Worm (Caenorhabditis elegans) whole organism, L3 larva: ENCODE measurements around the gene K09D9.9.

Experiments
- ZK546.5 ChIP-seq: sonication (generic microtip); optimal IDR thresholded peaks from 2 replicates; lab custom pipeline; 2017; ENCODE audit warnings: missing biosample characterization, missing genetic modification characterization
- aly-2 ChIP-seq: fragments of 150-350 bp; optimal IDR thresholded peaks from 2 replicates; lab custom pipeline; 2014; ENCODE audit warnings: missing biosample characterization, missing genetic modification characterization
- ceh-16 ChIP-seq: sonication (generic microtip); optimal IDR thresholded peaks from 2 replicates; lab custom pipeline; 2017; ENCODE audit warnings: missing biosample characterization, missing genetic modification characterization
- ceh-28 ChIP-seq: fragments of 150-350 bp; optimal IDR thresholded peaks from 2 replicates; lab custom pipeline; 2014; ENCODE audit warnings: missing biosample characterization, missing genetic modification reagents, missing genetic modification characterization
- ceh-9 ChIP-seq: sonication (generic microtip); optimal IDR thresholded peaks from 2 replicates; lab custom pipeline; 2018; ENCODE audit warnings: missing biosample characterization, missing genetic modification characterization
- daf-12 ChIP-seq: fragments of 150-350 bp; optimal IDR thresholded peaks from 2 replicates; lab custom pipeline; 2014; ENCODE audit warnings: missing biosample characterization, missing genetic modification reagents, missing genetic modification characterization
- egl-27 ChIP-seq: sonication (generic microtip); optimal IDR thresholded peaks from 4 replicates; lab custom pipeline; 2017; ENCODE audit warnings: missing biosample characterization, missing genetic modification reagents, missing genetic modification characterization
- egl-5 ChIP-seq: fragments of 150-350 bp; optimal IDR thresholded peaks from 2 replicates; lab custom pipeline; 2017; ENCODE audit warnings: missing biosample characterization, missing genetic modification reagents, missing genetic modification characterization, inconsistent platforms
- elt-2 ChIP-seq: sonication (generic microtip); optimal IDR thresholded peaks from 2 replicates; lab custom pipeline; 2016; ENCODE audit warnings: missing genetic modification reagents, mild to moderate bottlenecking, missing genetic modification characterization, missing compliant biosample characterization
- elt-3 ChIP-seq, 3 experiments: fragments of 150-350 bp in 1 of 3; sonication (generic microtip) in 2 of 3; optimal IDR thresholded peaks; 2 replicates in 2 of 3; 4 replicates in 1 of 3; lab custom pipeline; 2014 to 2017; ENCODE audit warnings: missing biosample characterization in 3 of 3, missing genetic modification characterization in 3 of 3
- eor-1 ChIP-seq, 2 experiments: fragments of 150-350 bp; optimal IDR thresholded peaks; 2 replicates each; lab custom pipeline; 2014 to 2018; ENCODE audit warnings: missing biosample characterization in 2 of 2, missing genetic modification characterization in 2 of 2
- fos-1 ChIP-seq: fragments of 150-350 bp; optimal IDR thresholded peaks from 2 replicates; lab custom pipeline; 2014; ENCODE audit warnings: missing biosample characterization, missing genetic modification characterization
- hmg-11 ChIP-seq: sonication (generic microtip); optimal IDR thresholded peaks from 2 replicates; lab custom pipeline; 2016; ENCODE audit warnings: missing genetic modification characterization, missing compliant biosample characterization
- jun-1 ChIP-seq: fragments of 150-350 bp; optimal IDR thresholded peaks from 2 replicates; lab custom pipeline; 2014; ENCODE audit warnings: missing biosample characterization, missing genetic modification reagents, missing genetic modification characterization
- lin-15B ChIP-seq: fragments of 150-350 bp; optimal IDR thresholded peaks from 2 replicates; lab custom pipeline; 2014; ENCODE audit warnings: missing biosample characterization, missing genetic modification characterization
- lin-39 ChIP-seq: fragments of 150-350 bp; optimal IDR thresholded peaks from 2 replicates; lab custom pipeline; 2018; ENCODE audit warnings: missing biosample characterization, missing genetic modification reagents, missing genetic modification characterization
- lsy-12 ChIP-seq: sonication (generic microtip); optimal IDR thresholded peaks from 2 replicates; lab custom pipeline; 2016; ENCODE audit warnings: mild to moderate bottlenecking, missing genetic modification characterization, missing compliant biosample characterization
- mdl-1 ChIP-seq: fragments of 150-350 bp; optimal IDR thresholded peaks from 2 replicates; lab custom pipeline; 2014; ENCODE audit warnings: missing biosample characterization, missing genetic modification characterization
- mml-1 ChIP-seq: fragments of 150-350 bp; sonication (generic microtip); optimal IDR thresholded peaks from 3 replicates; lab custom pipeline; 2014; ENCODE audit warnings: missing biosample characterization, missing genetic modification characterization
- nfya-1 ChIP-seq: sonication (generic microtip); optimal IDR thresholded peaks from 2 replicates; lab custom pipeline; 2017; ENCODE audit warnings: missing genetic modification characterization, mild to moderate bottlenecking, missing compliant biosample characterization, antibody characterized with exemption, moderate library complexity; ENCODE audit not compliant: insufficient read depth
- nhr-11 ChIP-seq: fragments of 150-350 bp; optimal IDR thresholded peaks from 2 replicates; lab custom pipeline; 2014; ENCODE audit warnings: missing biosample characterization, missing genetic modification characterization
- nhr-12 ChIP-seq: fragments of 150-350 bp; optimal IDR thresholded peaks from 2 replicates; lab custom pipeline; 2014; ENCODE audit warnings: missing biosample characterization, missing genetic modification characterization
- nhr-23 ChIP-seq: fragments of 150-350 bp; optimal IDR thresholded peaks from 2 replicates; lab custom pipeline; 2014; ENCODE audit warnings: missing biosample characterization, missing genetic modification reagents, missing genetic modification characterization
- nhr-237 ChIP-seq: fragments of 150-350 bp; optimal IDR thresholded peaks from 2 replicates; lab custom pipeline; 2014; ENCODE audit warnings: missing biosample characterization, missing genetic modification characterization
- nhr-43 ChIP-seq: sonication (generic microtip); optimal IDR thresholded peaks from 2 replicates; lab custom pipeline; 2016; ENCODE audit warnings: mild to moderate bottlenecking, missing genetic modification characterization, missing compliant biosample characterization; ENCODE audit not compliant: poor library complexity, severe bottlenecking
- nhr-67 ChIP-seq: fragments of 150-350 bp; optimal IDR thresholded peaks from 2 replicates; lab custom pipeline; 2014; ENCODE audit warnings: missing biosample characterization, missing genetic modification characterization
- nhr-76 ChIP-seq: fragments of 150-350 bp; sonication (generic microtip); optimal IDR thresholded peaks from 5 replicates; lab custom pipeline; 2014; ENCODE audit warnings: missing biosample characterization, missing genetic modification characterization
- pqm-1 ChIP-seq: fragments of 150-350 bp; optimal IDR thresholded peaks from 2 replicates; lab custom pipeline; 2017; ENCODE audit warnings: missing biosample characterization, missing genetic modification characterization, inconsistent platforms
- sea-2 ChIP-seq: fragments of 150-350 bp; sonication (generic microtip); optimal IDR thresholded peaks from 4 replicates; lab custom pipeline; 2014; ENCODE audit warnings: missing biosample characterization, missing genetic modification reagents, missing genetic modification characterization
- skn-1 ChIP-seq: fragments of 150-350 bp; optimal IDR thresholded peaks from 2 replicates; lab custom pipeline; 2014; ENCODE audit warnings: missing biosample characterization, missing genetic modification characterization
- tbx-2 ChIP-seq: sonication (generic microtip); optimal IDR thresholded peaks from 2 replicates; lab custom pipeline; 2016; ENCODE audit warnings: mild to moderate bottlenecking, missing genetic modification characterization, missing compliant biosample characterization
- unc-39 ChIP-seq: sonication (generic microtip); optimal IDR thresholded peaks from 4 replicates; lab custom pipeline; 2017; ENCODE audit warnings: missing biosample characterization, missing genetic modification characterization
- zag-1 ChIP-seq: fragments of 150-350 bp; optimal IDR thresholded peaks from 2 replicates; lab custom pipeline; 2014; ENCODE audit warnings: missing biosample characterization, missing genetic modification characterization
- ztf-11 ChIP-seq: fragments of 150-350 bp; optimal IDR thresholded peaks from 2 replicates; lab custom pipeline; 2014; ENCODE audit warnings: missing biosample characterization, missing genetic modification characterization
- ztf-4 ChIP-seq: fragments of 150-350 bp; optimal IDR thresholded peaks from 2 replicates; lab custom pipeline; 2014; ENCODE audit warnings: missing biosample characterization, missing genetic modification characterization

K09D9.9 gene

ce11 chrV:3994048-3994447 is at the start of gene K09D9.9:
Gene K09D9.9 (minus strand): TSS chrV:3994148.
- TF ChIP-seq tbx-2 (tag; lab: Kevin White, UChicago) (no peak), lin-39 (no peak), lin-15B (tag; lab: Kevin White, UChicago) (no peak), pqm-1 (no peak), elt-2 (tag; lab: Kevin White, UChicago) (no peak), mdl-1 (tag; lab: Kevin White, UChicago) (no peak), hmg-11 (tag; lab: Kevin White, UChicago) (no peak), ZK546.5 (tag; lab: Kevin White, UChicago) (no peak), sea-2 (no peak), aly-2 (no peak), daf-12 (tag; lab: Kevin White, UChicago) (no peak), nhr-67 (tag; lab: Kevin White, UChicago) (no peak), ztf-4 (tag; lab: Kevin White, UChicago) (no peak), elt-3 (tag; optimal IDR thresholded peaks at IDR 0.05; lab: Kevin White, UChicago) (no peak), nhr-11 (no peak), ztf-11 (tag; lab: Kevin White, UChicago) (no peak), egl-27 (tag; lab: Kevin White, UChicago) (no peak), unc-39 (tag; lab: Kevin White, UChicago) (no peak)
- TF ChIP-seq, all 47 proteins: peak for 0

DNA sequence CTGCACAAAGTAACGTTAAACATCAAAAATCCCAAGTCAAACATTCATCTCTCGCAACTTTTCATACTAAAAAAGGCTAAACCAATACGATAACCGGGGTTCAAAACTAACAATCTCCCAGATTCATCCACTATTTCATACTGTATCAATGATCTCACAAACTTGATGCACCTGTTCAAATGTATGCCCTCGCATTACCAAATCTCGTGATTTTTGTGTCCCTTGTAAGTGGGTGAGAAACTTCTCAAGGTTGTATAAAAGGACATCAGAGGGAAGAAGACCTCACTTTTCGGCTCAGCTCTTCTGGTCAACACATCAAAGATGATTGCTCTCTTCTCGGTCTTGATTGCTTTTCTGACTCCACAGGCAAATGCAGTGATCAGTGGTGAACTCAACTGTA is 49.7 kb upstream of the K09D9.9 start, which contains the start of gene phat-3:
Gene phat-3 (plus strand): TSS at position 301 of the 400 bp plus-strand sequence.
- no peak for TF ChIP-seq nhr-12 (tag; lab: Kevin White, UChicago)
- no peak for TF ChIP-seq egl-27 (tag; lab: Kevin White, UChicago)
- no peak for TF ChIP-seq lsy-12 (tag; lab: Kevin White, UChicago)
- TF ChIP-seq nfya-1 (tag; lab: Kevin White, UChicago): no peak
- TF ChIP-seq fos-1: no peak
- no peak for TF ChIP-seq nhr-23 (tag; lab: Kevin White, UChicago)
- no peak for TF ChIP-seq lin-39
- no peak for TF ChIP-seq pqm-1
- TF ChIP-seq skn-1 (tag; lab: Kevin White, UChicago): no peak
- no peak for TF ChIP-seq sea-2
- TF ChIP-seq aly-2: no peak
- TF ChIP-seq tbx-2 (tag; lab: Kevin White, UChicago): no peak
- TF ChIP-seq ceh-16 (tag; lab: Kevin White, UChicago): no peak
- no peak for TF ChIP-seq ztf-11 (tag; lab: Kevin White, UChicago)
- no peak for TF ChIP-seq elt-2 (tag; lab: Kevin White, UChicago)
- TF ChIP-seq nhr-11: no peak
- TF ChIP-seq jun-1: no peak
- TF ChIP-seq nhr-67 (tag; lab: Kevin White, UChicago): no peak
- TF ChIP-seq nhr-237 (tag; lab: Kevin White, UChicago): no peak
- no peak for TF ChIP-seq mml-1

DNA sequence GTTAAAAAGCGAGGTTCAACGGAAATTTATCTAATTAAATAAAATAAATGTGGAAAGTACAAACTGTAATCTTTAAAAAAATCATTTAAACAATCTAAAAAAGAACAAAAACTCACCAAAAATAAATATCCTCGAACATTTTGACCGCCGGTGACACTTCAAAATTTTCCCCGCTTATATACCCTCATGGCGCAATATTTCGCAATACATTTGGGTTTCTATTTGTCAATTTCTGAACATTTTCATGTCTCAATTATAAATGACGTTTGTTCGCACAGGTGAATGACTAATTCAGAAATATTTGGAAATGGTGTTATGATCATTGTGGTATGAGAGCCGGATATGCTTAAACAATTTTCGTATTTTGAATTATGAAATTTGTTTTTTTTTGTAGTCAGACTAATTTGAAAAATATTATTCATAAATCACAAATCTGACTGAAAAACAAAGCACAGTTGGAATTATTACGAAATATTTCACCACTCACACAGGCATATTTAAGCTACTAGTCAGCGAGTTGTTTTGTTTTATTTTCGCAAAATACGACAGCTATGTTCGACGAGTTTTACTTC is 48.0 kb upstream of the K09D9.9 start, which contains the start of the genes C49G7.10 and irg-2:
Gene C49G7.10 (minus strand): TSS at position 169 of the 572 bp plus-strand sequence.
Gene irg-2 (plus strand): TSS at position 329 of the 572 bp plus-strand sequence.
- TF ChIP-seq ceh-28 (tag; lab: Kevin White, UChicago) (no peak), ztf-11 (tag; lab: Kevin White, UChicago) (no peak), nhr-23 (tag; lab: Kevin White, UChicago) (no peak), elt-3 (tag; optimal IDR thresholded peaks at IDR 0.05; lab: Kevin White, UChicago) (no peak), nfya-1 (tag; lab: Kevin White, UChicago) (no peak), lsy-12 (tag; lab: Kevin White, UChicago) (no peak), daf-12 (tag; lab: Kevin White, UChicago) (no peak)

- TF ChIP-seq fos-1 (no peak), pqm-1 (no peak), nhr-237 (tag; lab: Kevin White, UChicago) (no peak), egl-5 (no peak), ZK546.5 (tag; lab: Kevin White, UChicago) (no peak), elt-2 (tag; lab: Kevin White, UChicago) (no peak)
Measured at ce11 chrV:4038557-4038956, 44.6 kb upstream of the K09D9.9 start.

ce11 chrV:4038110-4038509 is 44.2 kb upstream of the K09D9.9 start, which contains the start of gene C49G7.12:
Gene C49G7.12 (plus strand): TSS chrV:4038410.
- no peak for TF ChIP-seq fos-1
- no peak for TF ChIP-seq sea-2
- TF ChIP-seq eor-1 (tag; optimal IDR thresholded peaks at IDR 0.05; lab: Kevin White, UChicago): no peak
- TF ChIP-seq zag-1 (tag; lab: Kevin White, UChicago): no peak
- no peak for TF ChIP-seq ceh-9 (tag; lab: Kevin White, UChicago)
- TF ChIP-seq ceh-28 (tag; lab: Kevin White, UChicago): no peak
- TF ChIP-seq ceh-16 (tag; lab: Kevin White, UChicago): no peak
- TF ChIP-seq ztf-4 (tag; lab: Kevin White, UChicago): no peak
- no peak for TF ChIP-seq nhr-76 (tag; lab: Kevin White, UChicago)
- no peak for TF ChIP-seq lin-15B (tag; lab: Kevin White, UChicago)
- TF ChIP-seq nfya-1 (tag; lab: Kevin White, UChicago): no peak
- no peak for TF ChIP-seq ZK546.5 (tag; lab: Kevin White, UChicago)
- TF ChIP-seq tbx-2 (tag; lab: Kevin White, UChicago): no peak
- TF ChIP-seq nhr-43 (tag; lab: Kevin White, UChicago): no peak
- TF ChIP-seq pqm-1: no peak
- TF ChIP-seq jun-1: no peak
- no peak for TF ChIP-seq skn-1 (tag; lab: Kevin White, UChicago)
